Worm (Caenorhabditis elegans) whole organism, L1 larva: Measurements from ENCODE around the gene asm-1.
A peak's percentile ranks its signal among the peaks of the same experiment; 100 is the strongest.

Experiments used
- C04F5.9 ChIP-seq: sonication (generic microtip); optimal IDR thresholded peaks from 2 replicates; lab custom pipeline; 2016; ENCODE audit warnings: missing genetic modification characterization, missing compliant biosample characterization
- Y116A8C.19 ChIP-seq: sonication (generic microtip); optimal IDR thresholded peaks from 2 replicates; lab custom pipeline; 2016; ENCODE audit warnings: missing compliant biosample characterization, missing genetic modification characterization, borderline replicate concordance
- alr-1 ChIP-seq: fragments of 200-800 bp; sonication (Bioruptor generic); optimal IDR thresholded peaks from 2 replicates; lab custom pipeline; 2018; ENCODE audit warnings: borderline replicate concordance, mild to moderate bottlenecking, missing genetic modification characterization, missing compliant biosample characterization
- aly-2 ChIP-seq: fragments of 150-350 bp; optimal IDR thresholded peaks from 2 replicates; lab custom pipeline; 2014; ENCODE audit warnings: missing biosample characterization, missing genetic modification characterization
- ama-1 ChIP-seq: fragments of 150-350 bp; optimal IDR thresholded peaks from 2 replicates; lab custom pipeline; 2014
- blmp-1 ChIP-seq: fragments of 150-350 bp; optimal IDR thresholded peaks from 2 replicates; lab custom pipeline; 2014; ENCODE audit warnings: missing biosample characterization, missing genetic modification characterization
- ceh-63 ChIP-seq: fragments of 200-800 bp; sonication (Bioruptor generic); optimal IDR thresholded peaks from 2 replicates; lab custom pipeline; 2018; ENCODE audit warnings: mild to moderate bottlenecking, missing genetic modification characterization, missing compliant biosample characterization
- ceh-88 ChIP-seq: fragments of 200-800 bp; sonication (Bioruptor generic); IDR thresholded peaks from 2 replicates; pipeline ENCODE4 v1.3.6; 2022; ENCODE audit warnings: missing genetic modification characterization, missing compliant biosample characterization
- dpl-1 ChIP-seq, 3 experiments: fragments of 150-350 bp in 2 of 3; sonication (generic microtip) in 1 of 3; optimal IDR thresholded peaks; 2 replicates each; lab custom pipeline; 2014 to 2017; ENCODE audit warnings: missing biosample characterization in 3 of 3, missing genetic modification characterization in 3 of 3, missing genetic modification reagents in 3 of 3
- dsc-1 ChIP-seq: sonication (generic microtip); optimal IDR thresholded peaks from 2 replicates; lab custom pipeline; 2016; ENCODE audit warnings: mild to moderate bottlenecking, missing genetic modification characterization, missing compliant biosample characterization
- efl-3 ChIP-seq: fragments of 200-800 bp; sonication (Bioruptor generic); optimal IDR thresholded peaks from 2 replicates; lab custom pipeline; 2018; ENCODE audit warnings: mild to moderate bottlenecking, missing genetic modification characterization, missing compliant biosample characterization
- egl-27 ChIP-seq, 2 experiments: fragments of 150-350 bp in 1 of 2; sonication (generic microtip); optimal IDR thresholded peaks; 3 replicates each; lab custom pipeline; 2017 to 2018; ENCODE audit warnings: missing biosample characterization in 2 of 2, missing genetic modification characterization in 2 of 2, missing genetic modification reagents in 2 of 2
- elt-2 ChIP-seq: sonication (generic microtip); optimal IDR thresholded peaks from 2 replicates; lab custom pipeline; 2016; ENCODE audit warnings: missing genetic modification characterization, mild to moderate bottlenecking, inconsistent platforms, missing compliant biosample characterization, missing genetic modification reagents
- ets-5 ChIP-seq: fragments of 200-800 bp; sonication (Bioruptor generic); IDR thresholded peaks from 2 replicates; pipeline ENCODE4 v1.3.6; 2022; ENCODE audit warnings: missing genetic modification characterization, missing compliant biosample characterization
- fkh-4 ChIP-seq: sonication (generic microtip); optimal IDR thresholded peaks from 2 replicates; lab custom pipeline; 2016; ENCODE audit warnings: missing compliant biosample characterization, missing genetic modification characterization, borderline replicate concordance
- fkh-8 ChIP-seq: sonication (generic microtip); optimal IDR thresholded peaks from 2 replicates; lab custom pipeline; 2016; ENCODE audit warnings: mild to moderate bottlenecking, missing genetic modification characterization, missing compliant biosample characterization
- grh-1 ChIP-seq: fragments of 200-800 bp; sonication (Bioruptor generic); IDR thresholded peaks from 2 replicates; pipeline ENCODE4 v1.3.6; 2022; ENCODE audit warnings: missing genetic modification reagents, missing genetic modification characterization, missing compliant biosample characterization
- irx-1 ChIP-seq: sonication (generic microtip); optimal IDR thresholded peaks from 2 replicates; lab custom pipeline; 2016; ENCODE audit warnings: missing genetic modification characterization, missing compliant biosample characterization
- lin-14 ChIP-seq: fragments of 200-800 bp; sonication (Bioruptor generic); optimal IDR thresholded peaks from 2 replicates; lab custom pipeline; 2018; ENCODE audit warnings: mild to moderate bottlenecking, missing genetic modification characterization, moderate library complexity, missing compliant biosample characterization
- lin-15B ChIP-seq: fragments of 150-350 bp; sonication (generic microtip); optimal IDR thresholded peaks from 3 replicates; lab custom pipeline; 2014; ENCODE audit warnings: missing biosample characterization, missing genetic modification characterization
- lin-35 ChIP-seq, 2 experiments: fragments of 150-350 bp; optimal IDR thresholded peaks; 2 replicates each; lab custom pipeline; 2014; ENCODE audit warnings: missing biosample characterization in 2 of 2, missing genetic modification characterization in 2 of 2, missing genetic modification reagents in 2 of 2
- lin-39 ChIP-seq: fragments of 150-350 bp; optimal IDR thresholded peaks from 2 replicates; lab custom pipeline; 2014; ENCODE audit warnings: missing biosample characterization, missing genetic modification reagents, missing genetic modification characterization
- lir-3 ChIP-seq: sonication (generic microtip); optimal IDR thresholded peaks from 2 replicates; lab custom pipeline; 2016; ENCODE audit warnings: mild to moderate bottlenecking, missing genetic modification characterization, moderate library complexity, missing compliant biosample characterization; ENCODE audit not compliant: poor library complexity
- lsy-2 ChIP-seq, 2 experiments: fragments of 150-350 bp; optimal IDR thresholded peaks; 2 replicates each; lab custom pipeline; 2014; ENCODE audit warnings: missing biosample characterization in 2 of 2, missing genetic modification characterization in 2 of 2
- mep-1 ChIP-seq: fragments of 150-350 bp; optimal IDR thresholded peaks from 2 replicates; lab custom pipeline; 2014; ENCODE audit warnings: missing biosample characterization, missing genetic modification characterization
- nhr-11 ChIP-seq: fragments of 150-350 bp; optimal IDR thresholded peaks from 2 replicates; lab custom pipeline; 2014; ENCODE audit warnings: missing biosample characterization, missing genetic modification characterization
- nhr-20 ChIP-seq: sonication (generic microtip); optimal IDR thresholded peaks from 2 replicates; lab custom pipeline; 2016; ENCODE audit warnings: mild to moderate bottlenecking, missing genetic modification characterization, missing compliant biosample characterization
- nhr-47 ChIP-seq: sonication (generic microtip); optimal IDR thresholded peaks from 2 replicates; lab custom pipeline; 2016; ENCODE audit warnings: mild to moderate bottlenecking, missing genetic modification characterization, moderate library complexity, missing compliant biosample characterization
- nhr-71 ChIP-seq: sonication (generic microtip); optimal IDR thresholded peaks from 2 replicates; lab custom pipeline; 2016; ENCODE audit warnings: mild to moderate bottlenecking, missing genetic modification characterization, moderate library complexity, missing compliant biosample characterization
- nhr-76 ChIP-seq: sonication (generic microtip); optimal IDR thresholded peaks from 2 replicates; lab custom pipeline; 2017; ENCODE audit warnings: missing biosample characterization, missing genetic modification characterization
- nhr-90 ChIP-seq: sonication (generic microtip); optimal IDR thresholded peaks from 2 replicates; lab custom pipeline; 2016; ENCODE audit warnings: mild to moderate bottlenecking, missing genetic modification characterization, missing compliant biosample characterization; ENCODE audit not compliant: poor library complexity
- pag-3 ChIP-seq: sonication (generic microtip); optimal IDR thresholded peaks from 2 replicates; lab custom pipeline; 2017; ENCODE audit warnings: missing genetic modification characterization, mild to moderate bottlenecking, missing compliant biosample characterization, antibody characterized with exemption, borderline replicate concordance; ENCODE audit not compliant: insufficient read depth
- pax-3 ChIP-seq: fragments of 200-800 bp; sonication (Bioruptor generic); optimal IDR thresholded peaks from 2 replicates; lab custom pipeline; 2018; ENCODE audit warnings: mild to moderate bottlenecking, missing genetic modification characterization, moderate library complexity, missing compliant biosample characterization
- pqm-1 ChIP-seq: sonication (generic microtip); optimal IDR thresholded peaks from 3 replicates; lab custom pipeline; 2017; ENCODE audit warnings: missing biosample characterization, missing genetic modification characterization
- snpc-4 ChIP-seq: fragments of 150-350 bp; optimal IDR thresholded peaks from 2 replicates; lab custom pipeline; 2014; ENCODE audit warnings: missing biosample characterization, missing genetic modification characterization
- sptf-1 ChIP-seq: fragments of 150-350 bp; optimal IDR thresholded peaks from 2 replicates; lab custom pipeline; 2014; ENCODE audit warnings: missing biosample characterization, missing genetic modification characterization
- swsn-7 ChIP-seq: sonication (generic microtip); optimal IDR thresholded peaks from 2 replicates; lab custom pipeline; 2016; ENCODE audit warnings: missing genetic modification characterization, missing compliant biosample characterization
- tbx-2 ChIP-seq: sonication (generic microtip); optimal IDR thresholded peaks from 2 replicates; lab custom pipeline; 2016; ENCODE audit warnings: missing genetic modification characterization, missing compliant biosample characterization
- tlp-1 ChIP-seq: fragments of 150-350 bp; optimal IDR thresholded peaks from 2 replicates; lab custom pipeline; 2014; ENCODE audit warnings: missing biosample characterization, missing genetic modification characterization
- unc-130 ChIP-seq: fragments of 150-350 bp; optimal IDR thresholded peaks from 2 replicates; lab custom pipeline; 2017; ENCODE audit warnings: missing biosample characterization, missing genetic modification characterization, inconsistent platforms
- unc-62 ChIP-seq: fragments of 150-350 bp; optimal IDR thresholded peaks from 2 replicates; lab custom pipeline; 2014; ENCODE audit warnings: missing biosample characterization, missing genetic modification reagents, missing genetic modification characterization
- unc-86 ChIP-seq: sonication (generic microtip); optimal IDR thresholded peaks from 2 replicates; lab custom pipeline; 2016; ENCODE audit warnings: missing genetic modification characterization, missing compliant biosample characterization
- vab-15 ChIP-seq: sonication (generic microtip); optimal IDR thresholded peaks from 2 replicates; lab custom pipeline; 2017; ENCODE audit warnings: missing genotype, mild to moderate bottlenecking, missing genetic modification characterization, missing compliant biosample characterization
- xbp-1 ChIP-seq: sonication (generic microtip); optimal IDR thresholded peaks from 2 replicates; lab custom pipeline; 2016; ENCODE audit warnings: missing genetic modification characterization, missing compliant biosample characterization
- zip-4 ChIP-seq: fragments of 200-800 bp; sonication (Bioruptor generic); optimal IDR thresholded peaks from 2 replicates; lab custom pipeline; 2018; ENCODE audit warnings: mild to moderate bottlenecking, missing genetic modification characterization, moderate library complexity, missing compliant biosample characterization
- ztf-11 ChIP-seq, 2 experiments: sonication (generic microtip); optimal IDR thresholded peaks; 2 replicates each; lab custom pipeline; 2016 to 2017; ENCODE audit warnings: missing genetic modification characterization in 2 of 2, missing biosample characterization in 1 of 2, missing compliant biosample characterization in 1 of 2

Gene asm-1

DNA sequence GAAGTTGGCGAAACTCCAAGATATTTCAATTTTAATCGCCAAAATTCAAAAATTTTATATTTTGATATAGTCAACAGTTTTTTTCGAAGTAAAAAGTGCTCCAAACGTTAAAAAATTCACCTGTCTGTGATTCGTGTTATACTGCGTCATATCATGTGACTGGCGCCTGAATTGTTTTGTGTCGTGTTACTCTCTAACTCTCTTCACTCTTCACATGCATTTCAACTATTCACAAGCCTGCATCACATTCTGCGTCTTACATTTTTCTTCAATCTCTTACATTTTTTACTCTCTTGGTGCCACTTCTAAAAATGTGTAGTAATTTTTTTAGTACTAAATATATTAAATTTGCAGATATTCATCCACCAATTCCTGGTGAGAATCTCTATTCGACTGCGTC lies 18.5 kb downstream of the asm-1 start, which contains the start of gene flcn-1 (continued):
- TF ChIP-seq ama-1 (lab: Kevin White, UChicago) (no peak), nhr-76 (no peak), efl-3 (GFP tag; lab: Kevin White, UChicago) (no peak), fkh-4 (tag; lab: Kevin White, UChicago) (no peak), tbx-2 (tag; lab: Kevin White, UChicago) (peak; percentile 40), tlp-1 (tag; lab: Kevin White, UChicago) (no peak), zip-4 (GFP tag; lab: Kevin White, UChicago) (no peak), irx-1 (tag; lab: Kevin White, UChicago) (peak; percentile 34), swsn-7 (tag; lab: Kevin White, UChicago) (peak; percentile 61), fkh-8 (tag; lab: Kevin White, UChicago) (peak; percentile 81), nhr-47 (tag; lab: Kevin White, UChicago) (peak; percentile 67), blmp-1 (peak; percentile 23), alr-1 (tag; lab: Kevin White, UChicago) (no peak), vab-15 (no peak), ceh-88 (no peak), lin-39 (tag; lab: Kevin White, UChicago) (peak; percentile 6), elt-2 (tag; lab: Kevin White, UChicago) (peak; percentile 41), nhr-20 (tag; lab: Kevin White, UChicago) (peak; percentile 64), lsy-2 (tag; optimal IDR thresholded peaks at IDR 0.05; lab: Kevin White, UChicago) (peak; percentile 35 to 67), xbp-1 (tag; lab: Kevin White, UChicago) (peak; percentile 49), Y116A8C.19 (tag; lab: Kevin White, UChicago) (no peak), unc-86 (tag; lab: Kevin White, UChicago) (no peak), C04F5.9 (tag; lab: Kevin White, UChicago) (peak; percentile 68), aly-2 (tag; lab: Kevin White, UChicago) (no peak), unc-62 (no peak), unc-130 (peak; percentile 20)

DNA sequence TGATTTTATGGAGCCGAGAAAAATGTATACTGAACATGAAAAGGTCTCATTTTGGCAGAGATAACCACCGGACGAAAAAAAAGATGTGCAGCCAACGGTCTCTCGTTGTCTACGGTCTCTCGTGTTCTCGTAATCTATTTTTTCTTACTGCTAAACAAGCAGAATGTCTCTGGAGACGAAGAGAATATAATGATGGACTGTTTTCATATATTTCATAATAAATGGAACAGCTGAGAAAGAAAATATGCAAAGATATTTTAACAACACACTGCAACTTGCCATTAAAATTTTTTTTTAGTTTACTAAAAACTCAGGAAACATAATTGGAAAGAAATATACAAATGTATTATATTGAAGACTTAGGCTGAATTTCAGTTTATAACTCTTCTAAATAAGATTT lies 20.2 kb downstream of the asm-1 start:
- TF ChIP-seq lin-39 (tag; lab: Kevin White, UChicago), result no peak
- TF ChIP-seq ztf-11 (tag; optimal IDR thresholded peaks at IDR 0.05; lab: Kevin White, UChicago), result no peak
- TF ChIP-seq pag-3 (tag; lab: Kevin White, UChicago), result no peak
- no peak for TF ChIP-seq nhr-47 (tag; lab: Kevin White, UChicago)
- no peak for TF ChIP-seq lin-35 (GFP tag; optimal IDR thresholded peaks at IDR 0.05; lab: Kevin White, UChicago)
- TF ChIP-seq snpc-4, result peak; percentile 19
- TF ChIP-seq pqm-1 (tag; lab: Kevin White, UChicago), result no peak
- no peak for TF ChIP-seq lin-15B (tag; lab: Kevin White, UChicago)
- TF ChIP-seq nhr-11, result no peak
- peak; percentile 1 for TF ChIP-seq nhr-71 (tag; lab: Kevin White, UChicago)
- TF ChIP-seq nhr-90 (tag; lab: Kevin White, UChicago), result no peak
- TF ChIP-seq egl-27 (tag; optimal IDR thresholded peaks at IDR 0.05; lab: Kevin White, UChicago), result no peak
- TF ChIP-seq grh-1 (GFP tag; lab: Robert Waterston, UW), result no peak
- no peak for TF ChIP-seq dsc-1 (tag; lab: Kevin White, UChicago)
- no peak for TF ChIP-seq pax-3
- no peak for TF ChIP-seq C04F5.9 (tag; lab: Kevin White, UChicago)
- no peak for TF ChIP-seq ceh-63
- peak; percentile 7 for TF ChIP-seq mep-1 (tag; lab: Kevin White, UChicago)
- TF ChIP-seq dpl-1 (GFP tag; optimal IDR thresholded peaks at IDR 0.05; lab: Kevin White, UChicago), result no peak
- TF ChIP-seq ets-5 (GFP tag; lab: Robert Waterston, UW), result no peak
- no peak for TF ChIP-seq sptf-1 (tag; lab: Kevin White, UChicago)
- TF ChIP-seq lin-14 (GFP tag; lab: Kevin White, UChicago), result peak; percentile 17
- no peak for TF ChIP-seq lir-3
